Worm (Caenorhabditis elegans): ENCODE results near the gene T04F8.3.

Gene T04F8.3

ce11 chrX:11624621-11625020 is 33.8 kb upstream of the T04F8.3 start:
- TF ChIP-seq ztf-22 (GFP tag; optimal IDR thresholded peaks at IDR 0.05), result no peak
- TF ChIP-seq zim-3 (tag; optimal IDR thresholded peaks at IDR 0.05), result no peak
- TF ChIP-seq mxl-1 (tag; optimal IDR thresholded peaks at IDR 0.05), result no peak
- no peak for TF ChIP-seq tlf-1 (GFP tag; optimal IDR thresholded peaks at IDR 0.05)
- no peak for TF ChIP-seq egl-44 (GFP tag; IDR thresholded peaks at IDR 0.05)
- no peak for TF ChIP-seq snpc-1.3 (tag; optimal IDR thresholded peaks at IDR 0.05; ENCODE audit: insufficient read depth)
- TF ChIP-seq nhr-80 (tag; optimal IDR thresholded peaks at IDR 0.05), result no peak
- no peak for TF ChIP-seq aptf-3 (GFP tag; IDR thresholded peaks at IDR 0.05)
- TF ChIP-seq let-526 (GFP tag; IDR thresholded peaks at IDR 0.05), result no peak
- no peak for TF ChIP-seq hmg-20 (GFP tag; IDR thresholded peaks at IDR 0.05)
- no peak for TF ChIP-seq cebp-2 (GFP tag; IDR thresholded peaks at IDR 0.05)
- TF ChIP-seq ceh-58 (GFP tag; IDR thresholded peaks at IDR 0.05), result no peak
- TF ChIP-seq sptf-2 (GFP tag; optimal IDR thresholded peaks at IDR 0.05), result no peak
- TF ChIP-seq rpc-1 (optimal IDR thresholded peaks at IDR 0.05), result no peak
- TF ChIP-seq rpc-1 (tag; optimal IDR thresholded peaks at IDR 0.05), result no peak
- TF ChIP-seq sea-2 (GFP tag; IDR thresholded peaks at IDR 0.05), result no peak
- no peak for TF ChIP-seq aptf-2 (GFP tag; conservative IDR thresholded peaks at IDR 0.05)
- TF ChIP-seq egrh-3 (GFP tag; IDR thresholded peaks at IDR 0.05), result no peak
- TF ChIP-seq ceh-40 (GFP tag; IDR thresholded peaks at IDR 0.05), result no peak

ce11 chrX:11627013-11627412 is 31.4 kb upstream of the T04F8.3 start, which contains the start of gene twk-44:
Gene twk-44 (minus strand): TSS chrX:11627113.
- TF ChIP-seq atf-7 (tag; optimal IDR thresholded peaks at IDR 0.05) (no peak), ZK185.1 (tag; optimal IDR thresholded peaks at IDR 0.05; ENCODE audit: poor library complexity, severe bottlenecking) (no peak), nhr-120 (GFP tag; IDR thresholded peaks at IDR 0.05) (no peak), C17E4.6 (GFP tag; IDR thresholded peaks at IDR 0.05) (no peak), hlh-26 (GFP tag; conservative IDR thresholded peaks at IDR 0.05) (no peak)

- TF ChIP-seq B0336.3 (GFP tag; IDR thresholded peaks at IDR 0.05) (no peak), let-607 (tag; optimal IDR thresholded peaks at IDR 0.05) (no peak), Y79H2A.3 (GFP tag; conservative IDR thresholded peaks at IDR 0.05) (no peak), F57A8.1 (GFP tag; optimal IDR thresholded peaks at IDR 0.05) (no peak), bed-2 (GFP tag; IDR thresholded peaks at IDR 0.05) (no peak), C06A6.2 (GFP tag; conservative IDR thresholded peaks at IDR 0.05) (no peak), lsl-1 (GFP tag; optimal IDR thresholded peaks at IDR 0.05) (no peak), nfya-1 (tag; optimal IDR thresholded peaks at IDR 0.05; ENCODE audit: borderline replicate concordance, insufficient read depth) (no peak), Y53F4B.3 (GFP tag; IDR thresholded peaks at IDR 0.05) (no peak), F22D6.2 (tag; optimal IDR thresholded peaks at IDR 0.05) (no peak)
Measured at ce11 chrX:11628580-11628979, 29.9 kb upstream of the T04F8.3 start, which contains the start of gene spp-30. Gene spp-30 (minus strand): TSS chrX:11628680.

- TF ChIP-seq F23B12.7 (tag; optimal IDR thresholded peaks at IDR 0.05; ENCODE audit: insufficient read depth) (no peak), tlf-1 (GFP tag; optimal IDR thresholded peaks at IDR 0.05) (no peak), K12H6.12 (tag; optimal IDR thresholded peaks at IDR 0.05) (no peak), mcd-1 (GFP tag; IDR thresholded peaks at IDR 0.05) (no peak), nhr-80 (tag; optimal IDR thresholded peaks at IDR 0.05) (no peak), ama-1 (optimal IDR thresholded peaks at IDR 0.05) (no peak), ama-1 (GFP tag; optimal IDR thresholded peaks at IDR 0.05) (no peak), B0019.2 (GFP tag; conservative IDR thresholded peaks at IDR 0.05) (no peak), ztf-26 (tag; optimal IDR thresholded peaks at IDR 0.05) (no peak), nfya-2 (GFP tag; IDR thresholded peaks at IDR 0.05) (no peak), hrde-1 (tag; optimal IDR thresholded peaks at IDR 0.05; ENCODE audit: borderline replicate concordance) (no peak), egrh-3 (GFP tag; IDR thresholded peaks at IDR 0.05) (no peak), rpc-1 (optimal IDR thresholded peaks at IDR 0.05) (no peak), rpc-1 (tag; optimal IDR thresholded peaks at IDR 0.05) (no peak), F49E8.2 (tag; optimal IDR thresholded peaks at IDR 0.05; ENCODE audit: insufficient read depth) (no peak), nfya-1 (tag; optimal IDR thresholded peaks at IDR 0.05; ENCODE audit: borderline replicate concordance, insufficient read depth) (no peak), ceh-27 (GFP tag; optimal IDR thresholded peaks at IDR 0.05) (no peak), efl-1 (GFP tag; optimal IDR thresholded peaks at IDR 0.05) (no peak)
Measured at ce11 chrX:11630499-11630898, 27.9 kb upstream of the T04F8.3 start.
